Fruit fly (Drosophila melanogaster) whole organism, adult: ENCODE measurements around the gene CG13924.

ENCODE experiments used
- CG1620 ChIP-seq: fragments of 200-800 bp; sonication (Bioruptor generic); optimal IDR thresholded peaks from 2 replicates; lab custom pipeline; 2016; ENCODE audit warnings: missing biosample characterization, missing genetic modification characterization
- CG33017 ChIP-seq: fragments of 200-800 bp; sonication (Bioruptor generic); optimal IDR thresholded peaks from 2 replicates; lab custom pipeline; 2018; ENCODE audit warnings: missing biosample characterization, mild to moderate bottlenecking, missing genetic modification characterization, moderate library complexity
- CG7101 ChIP-seq: fragments of 200-800 bp; sonication (Bioruptor generic); optimal IDR thresholded peaks from 2 replicates; lab custom pipeline; 2018; ENCODE audit warnings: missing biosample characterization, mild to moderate bottlenecking, missing genetic modification characterization, moderate library complexity
- Clk ChIP-seq: fragments of 200-800 bp; sonication (Bioruptor generic); optimal IDR thresholded peaks from 2 replicates; lab custom pipeline; 2017; ENCODE audit warnings: missing biosample characterization, missing genetic modification characterization
- Mnt ChIP-seq: fragments of 200-800 bp; sonication (Bioruptor generic); optimal IDR thresholded peaks from 2 replicates; lab custom pipeline; 2016; ENCODE audit warnings: missing biosample characterization, mild to moderate bottlenecking, missing genetic modification characterization
- bab1 ChIP-seq: fragments of 200-800 bp; sonication (Bioruptor generic); optimal IDR thresholded peaks from 3 replicates; lab custom pipeline; 2019; ENCODE audit warnings: missing biosample characterization, mild to moderate bottlenecking, missing genetic modification characterization, moderate library complexity
- kay ChIP-seq: fragments of 200-800 bp; sonication (Bioruptor generic); peaks from one replicate; lab custom pipeline; 2016; ENCODE audit warnings: missing biosample characterization, missing genetic modification characterization, borderline replicate concordance
- toe ChIP-seq: fragments of 200-800 bp; sonication (Bioruptor generic); optimal IDR thresholded peaks from 2 replicates; lab custom pipeline; 2016; ENCODE audit warnings: missing biosample characterization, missing genetic modification characterization

DNA sequence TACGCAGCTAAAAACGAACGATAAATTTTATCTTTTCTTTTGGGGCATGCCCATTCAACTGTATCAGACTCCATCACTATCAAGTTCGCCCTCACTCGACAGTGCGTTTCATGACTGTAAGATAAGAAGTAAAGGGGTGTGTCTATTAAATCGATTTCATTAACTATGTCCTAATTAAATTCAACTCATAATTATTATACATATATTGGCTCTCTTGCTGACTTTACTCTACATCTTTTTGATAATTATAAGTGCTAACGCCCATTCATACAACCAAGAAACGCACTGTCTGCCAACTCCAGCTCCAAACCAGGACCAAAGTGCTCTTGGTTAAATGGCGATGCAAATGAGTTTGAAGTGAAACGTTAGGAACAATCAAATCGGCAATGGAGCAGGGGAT lies 978 bp upstream of the CG13924 start:
- TF ChIP-seq CG1620 (GFP tag; lab: Kevin White, UChicago) (no peak), kay (GFP tag; lab: Kevin White, UChicago) (no peak), CG7101 (tag; lab: Kevin White, UChicago) (no peak), CG33017 (no peak), toe (no peak), Clk (GFP tag; lab: Kevin White, UChicago) (no peak), bab1 (GFP tag; lab: Kevin White, UChicago) (peak; percentile 18), Mnt (GFP tag; lab: Kevin White, UChicago) (no peak)
